Worm (Caenorhabditis elegans) whole organism, L1 larva: ENCODE results near the gene K02B2.6.

Experiments used
- ama-1 ChIP-seq: fragments of 150-350 bp; optimal IDR thresholded peaks from 2 replicates; lab custom pipeline; 2014
- mdl-1 ChIP-seq, 2 experiments: fragments of 150-350 bp; optimal IDR thresholded peaks; 2 replicates each; lab custom pipeline; 2014 to 2017; ENCODE audit warnings: missing biosample characterization in 2 of 2, missing genetic modification characterization in 2 of 2, inconsistent platforms in 1 of 2

ce11 chrIV:5939908-5940307 is 22.2 kb downstream of the K02B2.6 start:
- TF ChIP-seq ama-1 (lab: Kevin White, UChicago) (no peak), mdl-1 (tag; optimal IDR thresholded peaks at IDR 0.05; lab: Kevin White, UChicago) (no peak)
